Worm (Caenorhabditis elegans): ENCODE measurements around the gene cyp-13A5.

Gene cyp-13A5

ce11 chrII:9774653-9775052 lies 25.5 kb downstream of the cyp-13A5 start (continued):
- TF ChIP-seq nhr-27 (tag; optimal IDR thresholded peaks at IDR 0.05) = no peak
- peak; percentile 88 for TF ChIP-seq ZK185.1 (tag; optimal IDR thresholded peaks at IDR 0.05; ENCODE audit: poor library complexity, severe bottlenecking)
- peak; percentile 56; the same call in 1 of the 2 replicates for TF ChIP-seq ekl-4 (GFP tag; IDR thresholded peaks at IDR 0.05)
- TF ChIP-seq hsf-1 (GFP tag; IDR thresholded peaks at IDR 0.05) = peak; percentile 48; the same call in 1 of the 2 replicates
- TF ChIP-seq egl-18 (GFP tag; IDR thresholded peaks at IDR 0.05) = no peak
- peak; percentile 20 for TF ChIP-seq F49E8.2 (tag; optimal IDR thresholded peaks at IDR 0.05; ENCODE audit: insufficient read depth)
- TF ChIP-seq ztf-6 (GFP tag; IDR thresholded peaks at IDR 0.05) = no peak
- TF ChIP-seq F39B2.1 (GFP tag; IDR thresholded peaks at IDR 0.05) = no peak
- peak; percentile 28 for TF ChIP-seq athp-1 (tag; optimal IDR thresholded peaks at IDR 0.05)
- 0 out of 2 replicates have a peak, but pooled peaks have one; percentile 77 for TF ChIP-seq nfya-2 (GFP tag; IDR thresholded peaks at IDR 0.05)
- peak; percentile 68 for TF ChIP-seq lin-40 (tag; optimal IDR thresholded peaks at IDR 0.05)
- peak; percentile 78 for TF ChIP-seq Y79H2A.3 (GFP tag; conservative IDR thresholded peaks at IDR 0.05)
- no peak for TF ChIP-seq F57A8.1 (GFP tag; optimal IDR thresholded peaks at IDR 0.05)
- no peak for TF ChIP-seq aptf-2 (GFP tag; conservative IDR thresholded peaks at IDR 0.05)
- no peak for TF ChIP-seq mel-28 (tag; optimal IDR thresholded peaks at IDR 0.05; ENCODE audit: borderline replicate concordance)
- peak; percentile 95 for TF ChIP-seq rpc-1 (optimal IDR thresholded peaks at IDR 0.05)
- peak; percentile 91 for TF ChIP-seq rpc-1 (tag; optimal IDR thresholded peaks at IDR 0.05)
- TF ChIP-seq tlf-1 (GFP tag; optimal IDR thresholded peaks at IDR 0.05) = no peak
- TF ChIP-seq sea-2 (GFP tag; IDR thresholded peaks at IDR 0.05) = 0 out of 2 replicates have a peak, but pooled peaks have one; percentile 54
- peak; percentile 97 for TF ChIP-seq tbp1 (GFP tag; optimal IDR thresholded peaks at IDR 0.05)
- peak; percentile 74 for TF ChIP-seq snpc-4 (GFP tag; optimal IDR thresholded peaks at IDR 0.05)
- peak in 3 of 4 experiments; percentile 10 to 78 (median 74) for TF ChIP-seq snpc-4 (tag; optimal IDR thresholded peaks at IDR 0.05)
- no peak for TF ChIP-seq dpff-1 (tag; optimal IDR thresholded peaks at IDR 0.05)
- TF ChIP-seq akir-1 (GFP tag; optimal IDR thresholded peaks at IDR 0.05) = peak; percentile 10
- 0 out of 2 replicates have a peak, but pooled peaks have one; percentile 56 for TF ChIP-seq C17E4.6 (GFP tag; IDR thresholded peaks at IDR 0.05)
- peak; percentile 64; the same call in 1 of the 2 replicates for TF ChIP-seq mcd-1 (GFP tag; IDR thresholded peaks at IDR 0.05)
- TF ChIP-seq Y95B8A.8 (GFP tag; IDR thresholded peaks at IDR 0.05) = peak; percentile 58; the same call in 1 of the 2 replicates
- no peak; the same call in 1 of the 2 replicates for TF ChIP-seq dox-1 (GFP tag; IDR thresholded peaks at IDR 0.05)
- TF ChIP-seq madf-3 (GFP tag; IDR thresholded peaks at IDR 0.05) = 0 out of 2 replicates have a peak, but pooled peaks have one; percentile 68
- no peak for TF ChIP-seq bed-2 (GFP tag; IDR thresholded peaks at IDR 0.05)
- peak; percentile 80; the same call in 1 of the 2 replicates for TF ChIP-seq bed-1 (GFP tag; IDR thresholded peaks at IDR 0.05)
- peak; percentile 66 for TF ChIP-seq attf-3 (GFP tag; conservative IDR thresholded peaks at IDR 0.05)
- peak; percentile 90 for TF ChIP-seq him-1 (tag; optimal IDR thresholded peaks at IDR 0.05)
- TF ChIP-seq lsy-27 (tag; optimal IDR thresholded peaks at IDR 0.05; ENCODE audit: borderline replicate concordance, insufficient read depth) = no peak
- peak; percentile 53 for TF ChIP-seq F33H1.4 (GFP tag; IDR thresholded peaks at IDR 0.05)
- TF ChIP-seq attf-6 (GFP tag; IDR thresholded peaks at IDR 0.05) = peak; percentile 38; the same call in 1 of the 2 replicates
- TF ChIP-seq sptf-2 (GFP tag; optimal IDR thresholded peaks at IDR 0.05) = no peak
- TF ChIP-seq rcor-1 (GFP tag; IDR thresholded peaks at IDR 0.05) = peak; percentile 58
- TF ChIP-seq cebp-1 (GFP tag; IDR thresholded peaks at IDR 0.05) = 0 out of 2 replicates have a peak, but pooled peaks have one; percentile 33
- no peak for TF ChIP-seq cebp-1 (tag; optimal IDR thresholded peaks at IDR 0.05)
- TF ChIP-seq ztf-18 (tag; optimal IDR thresholded peaks at IDR 0.05) = peak; percentile 65
- no peak for TF ChIP-seq nhr-120 (GFP tag; IDR thresholded peaks at IDR 0.05)
- peak; percentile 74; the same call in 1 of the 2 replicates for TF ChIP-seq cebp-2 (GFP tag; IDR thresholded peaks at IDR 0.05)
- peak; percentile 33 to 82 for TF ChIP-seq rec-8 (tag; optimal IDR thresholded peaks at IDR 0.05)
- no peak for TF ChIP-seq ets-4 (GFP tag; optimal IDR thresholded peaks at IDR 0.05)
- TF ChIP-seq F22D6.2 (tag; optimal IDR thresholded peaks at IDR 0.05) = no peak
- no peak for TF ChIP-seq lin-54 (GFP tag; optimal IDR thresholded peaks at IDR 0.05)
- peak; percentile 42; the same call in 1 of the 2 replicates for TF ChIP-seq K11D2.4 (GFP tag; IDR thresholded peaks at IDR 0.05)
